Worm (Caenorhabditis elegans): ENCODE results near the gene tag-280.

- TF ChIP-seq ceh-31 (tag; optimal IDR thresholded peaks at IDR 0.05) (no peak), elt-2 (tag; optimal IDR thresholded peaks at IDR 0.05) (no peak), dmd-4 (tag; optimal IDR thresholded peaks at IDR 0.05; ENCODE audit: borderline replicate concordance) (no peak), ama-1 (optimal IDR thresholded peaks at IDR 0.05) (no peak), ceh-48 (tag; optimal IDR thresholded peaks at IDR 0.05) (no peak), ceh-19 (GFP tag; optimal IDR thresholded peaks at IDR 0.05) (no peak), eyg-1 (tag; optimal IDR thresholded peaks at IDR 0.05) (no peak), madf-2 (tag; optimal IDR thresholded peaks at IDR 0.05) (no peak), K09A11.1 (tag; optimal IDR thresholded peaks at IDR 0.05; ENCODE audit: insufficient read depth) (no peak)
Observed at ce11 chrII:12420486-12420885, 40.0 kb upstream of the tag-280 start, which contains the start of gene sre-26.
